Fruit fly (Drosophila melanogaster) whole organism, wandering third instar larva: ENCODE data around the gene CG8319.

Source experiments
- Abd-B ChIP-seq: fragments of >200 bp; optimal IDR thresholded peaks from 2 replicates; lab custom pipeline; 2017; ENCODE audit warnings: missing biosample characterization, missing genetic modification characterization
- CG32264 ChIP-seq: fragments of 200-800 bp; sonication (Bioruptor generic); optimal IDR thresholded peaks from 2 replicates; lab custom pipeline; 2016; ENCODE audit warnings: missing biosample characterization, missing genetic modification characterization
- CG9705 ChIP-seq: fragments of 200-800 bp; sonication (Bioruptor generic); optimal IDR thresholded peaks from 2 replicates; lab custom pipeline; 2018; ENCODE audit warnings: missing biosample characterization, mild to moderate bottlenecking, missing genetic modification characterization
- CrebA ChIP-seq: fragments of 200-800 bp; sonication (Bioruptor generic); optimal IDR thresholded peaks from 2 replicates; lab custom pipeline; 2016; ENCODE audit warnings: missing biosample characterization, mild to moderate bottlenecking, missing genetic modification characterization, borderline replicate concordance
- Dfd ChIP-seq: fragments of >200 bp; optimal IDR thresholded peaks from 2 replicates; lab custom pipeline; 2017; ENCODE audit warnings: missing biosample characterization, missing genetic modification characterization
- Dif ChIP-seq: fragments of 200-275, 200-300 bp; sonication (Bioruptor generic); optimal IDR thresholded peaks from 2 replicates; lab custom pipeline; 2018; ENCODE audit warnings: missing biosample characterization, missing genetic modification characterization; ENCODE audit not compliant: partially characterized antibody
- GATAd ChIP-seq: sonication (Bioruptor generic); optimal IDR thresholded peaks from 2 replicates; lab custom pipeline; 2016; ENCODE audit warnings: missing biosample characterization, missing genetic modification characterization
- HLH106 ChIP-seq: fragments of 200-800 bp; optimal IDR thresholded peaks from 3 replicates; lab custom pipeline; 2019; ENCODE audit warnings: missing biosample characterization, mild to moderate bottlenecking, missing genetic modification characterization, moderate library complexity
- Hnf4 ChIP-seq: fragments of 200-800 bp; sonication (Bioruptor generic); optimal IDR thresholded peaks from 2 replicates; lab custom pipeline; 2016; ENCODE audit warnings: missing biosample characterization, mild to moderate bottlenecking, missing genetic modification characterization
- Hr78 ChIP-seq: fragments of >200 bp; optimal IDR thresholded peaks from 2 replicates; lab custom pipeline; 2017; ENCODE audit warnings: missing biosample characterization, missing genetic modification characterization
- Hr83 ChIP-seq: fragments of 200-300 bp; sonication (Bioruptor generic); optimal IDR thresholded peaks from 2 replicates; lab custom pipeline; 2016; ENCODE audit warnings: missing biosample characterization, mild to moderate bottlenecking, missing genetic modification characterization, moderate library complexity; ENCODE audit not compliant: poor library complexity, severe bottlenecking
- Jra ChIP-seq: sonication (Bioruptor generic); optimal IDR thresholded peaks from 2 replicates; lab custom pipeline; 2016; ENCODE audit warnings: missing biosample characterization, missing genetic modification characterization
- Mio ChIP-seq: sonication (Bioruptor generic); optimal IDR thresholded peaks from 2 replicates; lab custom pipeline; 2016; ENCODE audit warnings: missing biosample characterization, missing genetic modification characterization
- Myc ChIP-seq: fragments of >200 bp; optimal IDR thresholded peaks from 2 replicates; lab custom pipeline; 2017
- N ChIP-seq: fragments of >200 bp; optimal IDR thresholded peaks from 2 replicates; lab custom pipeline; 2018; ENCODE audit warnings: missing biosample characterization, missing external identifiers, missing genetic modification characterization
- OdsH ChIP-seq: fragments of 200-800 bp; sonication (Bioruptor generic); optimal IDR thresholded peaks from 2 replicates; lab custom pipeline; 2016; ENCODE audit warnings: missing biosample characterization, mild to moderate bottlenecking, missing genetic modification characterization
- Rel ChIP-seq, 2 experiments: fragments of 200-800 bp; sonication (Bioruptor generic) in 1 of 2; optimal IDR thresholded peaks; 2 replicates in 1 of 2; 3 replicates in 1 of 2; lab custom pipeline; 2016 to 2019; ENCODE audit warnings: mild to moderate bottlenecking in 2 of 2, missing biosample characterization in 2 of 2, missing genetic modification characterization in 2 of 2, moderate library complexity in 1 of 2
- Sp1 ChIP-seq: fragments of 200-800 bp; sonication (Bioruptor generic); optimal IDR thresholded peaks from 3 replicates; lab custom pipeline; 2019; ENCODE audit warnings: missing biosample characterization, mild to moderate bottlenecking, missing genetic modification characterization, moderate library complexity
- Vsx2 ChIP-seq: fragments of 200-300, 225-300 bp; sonication (Bioruptor generic); optimal IDR thresholded peaks from 2 replicates; lab custom pipeline; 2018; ENCODE audit warnings: missing biosample characterization, missing genetic modification characterization; ENCODE audit not compliant: partially characterized antibody
- br ChIP-seq: fragments of 200-800 bp; sonication (Bioruptor generic); optimal IDR thresholded peaks from 2 replicates; lab custom pipeline; 2016; ENCODE audit warnings: missing biosample characterization, missing genetic modification characterization
- brk ChIP-seq: fragments of 200-800 bp; sonication (Bioruptor generic); optimal IDR thresholded peaks from 2 replicates; lab custom pipeline; 2016; ENCODE audit warnings: missing biosample characterization, mild to moderate bottlenecking, missing genetic modification characterization
- dl ChIP-seq, 2 experiments: fragments of 175-275, 200-275 bp in 1 of 2; fragments of 200-275 bp in 1 of 2; sonication (Bioruptor generic); optimal IDR thresholded peaks; lab custom pipeline; 2018; ENCODE audit warnings: mild to moderate bottlenecking in 2 of 2, missing biosample characterization in 2 of 2, missing genetic modification characterization in 2 of 2, moderate library complexity in 2 of 2; ENCODE audit not compliant: partially characterized antibody in 2 of 2, insufficient read depth in 1 of 2
- dmrt93B ChIP-seq: fragments of 200-800 bp; sonication (Bioruptor generic); optimal IDR thresholded peaks from 2 replicates; lab custom pipeline; 2018; ENCODE audit warnings: missing biosample characterization, mild to moderate bottlenecking, missing genetic modification characterization
- dsf ChIP-seq: sonication (Bioruptor generic); optimal IDR thresholded peaks from 2 replicates; lab custom pipeline; 2016; ENCODE audit warnings: missing biosample characterization, missing genetic modification characterization, borderline replicate concordance
- ey ChIP-seq: fragments of 200-800 bp; sonication (Bioruptor generic); optimal IDR thresholded peaks from 2 replicates; lab custom pipeline; 2016; ENCODE audit warnings: missing biosample characterization, missing genetic modification characterization
- foxo ChIP-seq, 2 experiments: fragments of 200-800 bp; sonication (Bioruptor generic); optimal IDR thresholded peaks; 2 replicates in 1 of 2; 3 replicates in 1 of 2; lab custom pipeline; 2016 to 2017; ENCODE audit warnings: missing biosample characterization in 2 of 2, missing genetic modification characterization in 2 of 2
- fru ChIP-seq: fragments of 200-800 bp; sonication (Bioruptor generic); optimal IDR thresholded peaks from 3 replicates; lab custom pipeline; 2016; ENCODE audit warnings: missing biosample characterization, mild to moderate bottlenecking, missing genetic modification characterization
- h ChIP-seq: fragments of 200-800 bp; sonication (Bioruptor generic); optimal IDR thresholded peaks from 3 replicates; lab custom pipeline; 2016; ENCODE audit warnings: missing biosample characterization, mild to moderate bottlenecking, missing genetic modification characterization
- jim ChIP-seq: fragments of 175-275, 200-325 bp; sonication (Bioruptor generic); optimal IDR thresholded peaks from 2 replicates; lab custom pipeline; 2016; ENCODE audit warnings: missing biosample characterization, mild to moderate bottlenecking, missing genetic modification characterization
- lola ChIP-seq: fragments of >200 bp; optimal IDR thresholded peaks from 2 replicates; lab custom pipeline; 2017; ENCODE audit warnings: missing biosample characterization, missing genetic modification characterization
- pan ChIP-seq: fragments of >200 bp; optimal IDR thresholded peaks from 2 replicates; lab custom pipeline; 2017
- psq ChIP-seq: fragments of 200-800 bp; sonication (Bioruptor generic); optimal IDR thresholded peaks from 3 replicates; lab custom pipeline; 2017; ENCODE audit warnings: missing biosample characterization, mild to moderate bottlenecking, missing genetic modification characterization, moderate library complexity
- rgr ChIP-seq: fragments of 200-800 bp; sonication (Bioruptor generic); optimal IDR thresholded peaks from 3 replicates; lab custom pipeline; 2016; ENCODE audit warnings: missing biosample characterization, mild to moderate bottlenecking, missing genetic modification characterization
- sage ChIP-seq: fragments of 200-800 bp; sonication (Bioruptor generic); optimal IDR thresholded peaks from 2 replicates; lab custom pipeline; 2016; ENCODE audit warnings: missing biosample characterization, mild to moderate bottlenecking, missing genetic modification characterization
- sv ChIP-seq: fragments of 200-800 bp; sonication (Bioruptor generic); optimal IDR thresholded peaks from 3 replicates; lab custom pipeline; 2016; ENCODE audit warnings: missing biosample characterization, missing genetic modification characterization
- tai ChIP-seq: sonication (Bioruptor generic); optimal IDR thresholded peaks from 2 replicates; lab custom pipeline; 2016; ENCODE audit warnings: missing biosample characterization, missing genetic modification characterization
- usp ChIP-seq: fragments of >200 bp; optimal IDR thresholded peaks from 2 replicates; lab custom pipeline; 2017; ENCODE audit warnings: missing biosample characterization, missing genetic modification characterization
- woc ChIP-seq: sonication (Bioruptor generic); optimal IDR thresholded peaks from 2 replicates; lab custom pipeline; 2016; ENCODE audit warnings: missing biosample characterization, mild to moderate bottlenecking, missing genetic modification characterization

Gene CG8319

dm6 chr3R:9586663-9587248, 40.4 kb upstream of the CG8319 start, which contains the start of gene P58IPK:
P58IPK (plus strand) TSS chr3R:9586942.
- TF ChIP-seq jim (GFP tag; lab: Kevin White, UChicago) (no peak), CrebA (GFP tag; lab: Kevin White, UChicago) (no peak), Mio (GFP tag; lab: Kevin White, UChicago) (no peak), sv (GFP tag; lab: Kevin White, UChicago) (peak; percentile 36), tai (GFP tag; lab: Kevin White, UChicago) (no peak), N (no peak), fru (GFP tag; lab: Kevin White, UChicago) (no peak), sage (GFP tag; lab: Kevin White, UChicago) (peak; percentile 52), dl (GFP tag; optimal IDR thresholded peaks at IDR 0.05; lab: Kevin White, UChicago; ENCODE audit: insufficient read depth in 1 of 2, partially characterized antibody in 2 of 2) (no peak), OdsH (GFP tag; lab: Kevin White, UChicago) (no peak), Sp1 (GFP tag; lab: Kevin White, UChicago) (peak; percentile 32), woc (peak; percentile 91), Dif (GFP tag; lab: Kevin White, UChicago) (no peak), CG32264 (GFP tag; lab: Kevin White, UChicago) (peak; percentile 46), HLH106 (peak; percentile 59), Hr83 (GFP tag; lab: Kevin White, UChicago) (peak; percentile 83), Myc (lab: Kevin White, UChicago) (peak; percentile 89), Abd-B (GFP tag; lab: Kevin White, UChicago) (no peak), Vsx2 (GFP tag; lab: Kevin White, UChicago) (no peak), dsf (GFP tag; lab: Kevin White, UChicago) (peak; percentile 33), brk (GFP tag; lab: Kevin White, UChicago) (no peak), pan (lab: Kevin White, UChicago) (no peak), dmrt93B (peak; percentile 14), Dfd (GFP tag; lab: Kevin White, UChicago) (no peak), psq (GFP tag; lab: Kevin White, UChicago) (peak; percentile 35), Rel (GFP tag; optimal IDR thresholded peaks at IDR 0.05; lab: Kevin White, UChicago) (no peak), Rel (tag; optimal IDR thresholded peaks at IDR 0.05; lab: Kevin White, UChicago) (peak; percentile 33), Jra (GFP tag; lab: Kevin White, UChicago) (peak; percentile 72), Hr78 (GFP tag; lab: Kevin White, UChicago) (no peak), h (GFP tag; lab: Kevin White, UChicago) (peak; percentile 71), Hnf4 (GFP tag; lab: Kevin White, UChicago) (no peak), rgr (GFP tag; lab: Kevin White, UChicago) (peak; percentile 68), usp (GFP tag; lab: Kevin White, UChicago) (no peak), GATAd (GFP tag; lab: Kevin White, UChicago) (peak; percentile 38), foxo (GFP tag; optimal IDR thresholded peaks at IDR 0.05; lab: Kevin White, UChicago) (peak in 1 of 2 experiments; percentile 66), CG9705 (GFP tag; lab: Kevin White, UChicago) (peak; percentile 28), ey (GFP tag; lab: Kevin White, UChicago) (peak; percentile 53), br (peak; percentile 60), lola (no peak)

DNA sequence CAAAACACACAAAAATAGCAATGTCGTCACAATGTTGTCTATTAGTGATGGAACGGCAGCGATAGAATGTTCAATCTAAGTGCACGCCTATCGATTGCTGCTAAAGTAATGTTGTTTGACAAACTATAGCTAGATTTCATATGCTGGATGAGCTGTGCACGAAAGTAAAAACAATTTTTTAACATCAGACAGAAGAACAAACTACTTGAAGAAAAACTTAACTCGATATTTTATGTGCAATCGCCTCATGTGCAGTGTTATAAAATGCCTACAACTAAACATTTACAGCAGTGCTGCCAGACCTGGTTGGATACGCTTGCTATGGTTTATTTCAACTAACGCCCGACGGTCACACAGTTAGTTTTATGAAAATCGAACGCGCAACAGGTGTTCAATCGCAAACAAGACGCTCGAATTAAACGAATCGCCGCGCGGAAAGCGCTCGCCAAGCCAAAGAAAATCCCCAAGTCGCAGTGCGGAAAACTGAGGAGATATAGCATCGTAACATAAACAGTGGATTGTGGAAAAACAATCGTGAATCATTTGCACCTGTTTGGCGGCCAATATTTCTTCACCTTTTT, 36.1 kb upstream of the CG8319 start, which contains the start of the genes bocks and CG8312:
bocks (minus strand) TSS at position 51 of the 581 bp plus-strand sequence.
CG8312 (plus strand) TSS at position 358 of the 581 bp plus-strand sequence.
- TF ChIP-seq Mio (GFP tag; lab: Kevin White, UChicago) (no peak), Jra (GFP tag; lab: Kevin White, UChicago) (peak; percentile 80), Rel (GFP tag; optimal IDR thresholded peaks at IDR 0.05; lab: Kevin White, UChicago) (no peak), Rel (tag; optimal IDR thresholded peaks at IDR 0.05; lab: Kevin White, UChicago) (peak; percentile 48), rgr (GFP tag; lab: Kevin White, UChicago) (peak; percentile 42), CG9705 (GFP tag; lab: Kevin White, UChicago) (peak; percentile 22), GATAd (GFP tag; lab: Kevin White, UChicago) (no peak), Vsx2 (GFP tag; lab: Kevin White, UChicago) (no peak), Sp1 (GFP tag; lab: Kevin White, UChicago) (peak; percentile 21), OdsH (GFP tag; lab: Kevin White, UChicago) (no peak), Hr83 (GFP tag; lab: Kevin White, UChicago) (peak; percentile 31), br (peak; percentile 63), HLH106 (peak; percentile 36), h (GFP tag; lab: Kevin White, UChicago) (peak; percentile 53), pan (lab: Kevin White, UChicago) (no peak), woc (no peak), Myc (lab: Kevin White, UChicago) (peak; percentile 63), Hnf4 (GFP tag; lab: Kevin White, UChicago) (peak; percentile 78), ey (GFP tag; lab: Kevin White, UChicago) (peak; percentile 25), fru (GFP tag; lab: Kevin White, UChicago) (peak; percentile 65), dl (GFP tag; optimal IDR thresholded peaks at IDR 0.05; lab: Kevin White, UChicago; ENCODE audit: insufficient read depth in 1 of 2, partially characterized antibody in 2 of 2) (no peak), foxo (GFP tag; optimal IDR thresholded peaks at IDR 0.05; lab: Kevin White, UChicago) (peak in 1 of 2 experiments; percentile 46), sv (GFP tag; lab: Kevin White, UChicago) (peak; percentile 27)
